Worm (Caenorhabditis elegans) whole organism, late embryonic: Measurements from ENCODE around the gene npr-32.
A peak's percentile ranks its signal among the peaks of the same experiment; 100 is the strongest.

Experiments
- C08G9.2 ChIP-seq: sonication (generic microtip); optimal IDR thresholded peaks from 2 replicates; lab custom pipeline; 2016; ENCODE audit warnings: mild to moderate bottlenecking, missing genetic modification characterization, moderate library complexity, missing compliant biosample characterization
- C38D4.7 ChIP-seq: fragments of 200-800 bp; sonication (Bioruptor generic); optimal IDR thresholded peaks from 2 replicates; lab custom pipeline; 2018; ENCODE audit warnings: mild to moderate bottlenecking, missing genetic modification characterization, moderate library complexity, missing compliant biosample characterization
- F13H6.1 ChIP-seq: sonication (generic microtip); optimal IDR thresholded peaks from 2 replicates; lab custom pipeline; 2016; ENCODE audit warnings: missing genetic modification characterization, missing compliant biosample characterization
- K09A11.1 ChIP-seq: sonication (generic microtip); optimal IDR thresholded peaks from 2 replicates; lab custom pipeline; 2017; ENCODE audit warnings: antibody characterized with exemption, mild to moderate bottlenecking, missing genetic modification characterization, missing compliant biosample characterization; ENCODE audit not compliant: insufficient read depth
- T23F11.4 ChIP-seq: fragments of 200-800 bp; sonication (Bioruptor generic); optimal IDR thresholded peaks from 2 replicates; lab custom pipeline; 2018; ENCODE audit warnings: mild to moderate bottlenecking, missing genetic modification characterization, missing compliant biosample characterization
- Y22D7AL.16 ChIP-seq: sonication (generic microtip); optimal IDR thresholded peaks from 2 replicates; lab custom pipeline; 2016; ENCODE audit warnings: missing genetic modification characterization, missing compliant biosample characterization
- ama-1 ChIP-seq: fragments of 150-350 bp; optimal IDR thresholded peaks from 2 replicates; lab custom pipeline; 2014
- ceh-14 ChIP-seq: sonication (generic microtip); optimal IDR thresholded peaks from 2 replicates; lab custom pipeline; 2016; ENCODE audit warnings: missing genotype, missing genetic modification characterization, missing compliant biosample characterization
- ceh-18 ChIP-seq: sonication (generic microtip); optimal IDR thresholded peaks from 2 replicates; lab custom pipeline; 2016; ENCODE audit warnings: missing genetic modification characterization, missing compliant biosample characterization
- ceh-22 ChIP-seq: sonication (generic microtip); optimal IDR thresholded peaks from 2 replicates; lab custom pipeline; 2017; ENCODE audit warnings: missing biosample characterization, missing genetic modification characterization
- ceh-24 ChIP-seq: sonication (generic microtip); optimal IDR thresholded peaks from 2 replicates; lab custom pipeline; 2016; ENCODE audit warnings: mild to moderate bottlenecking, missing genetic modification characterization, missing compliant biosample characterization
- ceh-30 ChIP-seq: fragments of 150-350 bp; optimal IDR thresholded peaks from 2 replicates; lab custom pipeline; 2014; ENCODE audit warnings: missing biosample characterization, missing genetic modification characterization
- ceh-31 ChIP-seq: sonication (generic microtip); optimal IDR thresholded peaks from 2 replicates; lab custom pipeline; 2016; ENCODE audit warnings: missing genetic modification characterization, missing compliant biosample characterization
- ceh-34 ChIP-seq: sonication (generic microtip); optimal IDR thresholded peaks from 2 replicates; lab custom pipeline; 2016; ENCODE audit warnings: mild to moderate bottlenecking, missing genetic modification characterization, missing compliant biosample characterization
- ceh-45 ChIP-seq: fragments of 200-800 bp; sonication (Bioruptor generic); IDR thresholded peaks from 2 replicates; pipeline ENCODE4 v1.3.6; 2022; ENCODE audit warnings: missing genetic modification reagents, missing genetic modification characterization, missing compliant biosample characterization
- ceh-6 ChIP-seq: fragments of 200-800 bp; sonication (Bioruptor generic); optimal IDR thresholded peaks from 2 replicates; lab custom pipeline; 2018; ENCODE audit warnings: mild to moderate bottlenecking, missing genetic modification characterization, missing compliant biosample characterization
- ceh-9 ChIP-seq: sonication (generic microtip); optimal IDR thresholded peaks from 2 replicates; lab custom pipeline; 2016; ENCODE audit warnings: mild to moderate bottlenecking, missing genetic modification characterization, inconsistent platforms, missing compliant biosample characterization
- dmd-4 ChIP-seq: sonication (generic microtip); optimal IDR thresholded peaks from 2 replicates; lab custom pipeline; 2016; ENCODE audit warnings: borderline replicate concordance, missing genetic modification characterization, missing compliant biosample characterization
- dve-1 ChIP-seq: sonication (generic microtip); optimal IDR thresholded peaks from 2 replicates; lab custom pipeline; 2017; ENCODE audit warnings: antibody characterized with exemption, mild to moderate bottlenecking, missing genetic modification characterization, missing compliant biosample characterization
- elt-2 ChIP-seq: sonication (generic microtip); optimal IDR thresholded peaks from 2 replicates; lab custom pipeline; 2016; ENCODE audit warnings: missing genetic modification reagents, missing genetic modification characterization, missing compliant biosample characterization
- elt-4 ChIP-seq: sonication (generic microtip); optimal IDR thresholded peaks from 2 replicates; lab custom pipeline; 2016; ENCODE audit warnings: missing genetic modification characterization, missing compliant biosample characterization
- ets-4 ChIP-seq: sonication (generic microtip); optimal IDR thresholded peaks from 2 replicates; lab custom pipeline; 2016; ENCODE audit warnings: missing genetic modification characterization, missing compliant biosample characterization
- fax-1 ChIP-seq: sonication (generic microtip); optimal IDR thresholded peaks from 2 replicates; lab custom pipeline; 2016; ENCODE audit warnings: missing genotype, missing genetic modification characterization, missing compliant biosample characterization
- fkh-10 ChIP-seq: fragments of 150-350 bp; optimal IDR thresholded peaks from 2 replicates; lab custom pipeline; 2014; ENCODE audit warnings: missing biosample characterization, missing genetic modification reagents, missing genetic modification characterization
- fkh-6 ChIP-seq: sonication (generic microtip); optimal IDR thresholded peaks from 2 replicates; lab custom pipeline; 2016; ENCODE audit warnings: missing genetic modification characterization, missing compliant biosample characterization
- hlh-15 ChIP-seq: sonication (generic microtip); optimal IDR thresholded peaks from 2 replicates; lab custom pipeline; 2016; ENCODE audit warnings: missing genetic modification characterization, missing compliant biosample characterization
- hlh-30 ChIP-seq: sonication (generic microtip); optimal IDR thresholded peaks from 2 replicates; lab custom pipeline; 2017; ENCODE audit warnings: antibody characterized with exemption, missing genetic modification characterization, missing compliant biosample characterization; ENCODE audit not compliant: insufficient read depth
- hlh-8 ChIP-seq: sonication (generic microtip); optimal IDR thresholded peaks from 2 replicates; lab custom pipeline; 2016; ENCODE audit warnings: missing genotype, missing genetic modification characterization, missing compliant biosample characterization
- lim-6 ChIP-seq: sonication (generic microtip); optimal IDR thresholded peaks from 2 replicates; lab custom pipeline; 2016; ENCODE audit warnings: missing genetic modification characterization, missing compliant biosample characterization
- lin-11 ChIP-seq: fragments of 200-800 bp; sonication (Bioruptor generic); optimal IDR thresholded peaks from 2 replicates; lab custom pipeline; 2018; ENCODE audit warnings: mild to moderate bottlenecking, missing genetic modification characterization, missing compliant biosample characterization
- madf-2 ChIP-seq: sonication (generic microtip); optimal IDR thresholded peaks from 2 replicates; lab custom pipeline; 2017; ENCODE audit warnings: missing genetic modification characterization, missing compliant biosample characterization
- nhr-232 ChIP-seq: sonication (generic microtip); optimal IDR thresholded peaks from 2 replicates; lab custom pipeline; 2016; ENCODE audit warnings: missing genetic modification characterization, missing compliant biosample characterization
- pat-9 ChIP-seq: fragments of 200-800 bp; sonication (Bioruptor generic); optimal IDR thresholded peaks from 2 replicates; lab custom pipeline; 2018; ENCODE audit warnings: mild to moderate bottlenecking, missing genetic modification characterization, moderate library complexity, missing compliant biosample characterization
- pax-1 ChIP-seq: fragments of 150-350 bp; optimal IDR thresholded peaks from 2 replicates; lab custom pipeline; 2014; ENCODE audit warnings: missing biosample characterization, missing genetic modification characterization
- pha-2 ChIP-seq: sonication (generic microtip); optimal IDR thresholded peaks from 2 replicates; lab custom pipeline; 2017; ENCODE audit warnings: mild to moderate bottlenecking, missing genetic modification characterization, missing compliant biosample characterization
- pha-4 ChIP-seq: fragments of 150-350 bp; optimal IDR thresholded peaks from 2 replicates; lab custom pipeline; 2018; ENCODE audit warnings: missing biosample characterization, missing genetic modification reagents, missing genetic modification characterization
- pqm-1 ChIP-seq: sonication (generic microtip); optimal IDR thresholded peaks from 2 replicates; lab custom pipeline; 2016; ENCODE audit warnings: missing genetic modification characterization, missing compliant biosample characterization
- ref-2 ChIP-seq: sonication (generic microtip); optimal IDR thresholded peaks from 2 replicates; lab custom pipeline; 2016; ENCODE audit warnings: missing genetic modification characterization, missing compliant biosample characterization
- rnt-1 ChIP-seq: sonication (generic microtip); optimal IDR thresholded peaks from 2 replicates; lab custom pipeline; 2016; ENCODE audit warnings: missing genetic modification characterization, missing compliant biosample characterization
- sdc-2 ChIP-seq: sonication (generic microtip); optimal IDR thresholded peaks from 2 replicates; lab custom pipeline; 2016; ENCODE audit warnings: missing genotype, missing genetic modification characterization, missing compliant biosample characterization
- sox-2 ChIP-seq: fragments of 200-800 bp; sonication (Bioruptor generic); IDR thresholded peaks from 2 replicates; pipeline ENCODE4 v1.3.6; 2022; ENCODE audit warnings: missing genetic modification reagents, missing genetic modification characterization, missing compliant biosample characterization
- syd-9 ChIP-seq: sonication (generic microtip); optimal IDR thresholded peaks from 2 replicates; lab custom pipeline; 2016; ENCODE audit warnings: mild to moderate bottlenecking, missing genetic modification characterization, moderate library complexity, missing compliant biosample characterization
- ttx-3 ChIP-seq: sonication (generic microtip); optimal IDR thresholded peaks from 2 replicates; lab custom pipeline; 2016; ENCODE audit warnings: missing genetic modification reagents, missing genetic modification characterization, missing compliant biosample characterization
- unc-3 ChIP-seq, 2 experiments: fragments of 200-800 bp in 1 of 2; sonication (Bioruptor generic) in 1 of 2; sonication (generic microtip) in 1 of 2; conservative IDR thresholded peaks in 1 of 2; optimal IDR thresholded peaks in 1 of 2; 2 replicates each; pipeline versions ENCODE4 v1.3.6 to Lab custom; 2016 to 2022; ENCODE audit warnings: missing compliant biosample characterization in 2 of 2, missing genetic modification characterization in 2 of 2, missing genetic modification reagents in 1 of 2
- unc-42 ChIP-seq: sonication (generic microtip); optimal IDR thresholded peaks from 2 replicates; lab custom pipeline; 2016; ENCODE audit warnings: missing genotype, missing genetic modification characterization, missing compliant biosample characterization
- unc-55 ChIP-seq: sonication (generic microtip); optimal IDR thresholded peaks from 2 replicates; lab custom pipeline; 2017; ENCODE audit warnings: missing biosample characterization, missing genetic modification reagents, missing genetic modification characterization
- unc-86 ChIP-seq: sonication (generic microtip); optimal IDR thresholded peaks from 2 replicates; lab custom pipeline; 2016; ENCODE audit warnings: missing genetic modification characterization, missing compliant biosample characterization
- zip-5 ChIP-seq: sonication (generic microtip); optimal IDR thresholded peaks from 2 replicates; lab custom pipeline; 2016; ENCODE audit warnings: missing genetic modification characterization, missing compliant biosample characterization

The npr-32 gene

DNA sequence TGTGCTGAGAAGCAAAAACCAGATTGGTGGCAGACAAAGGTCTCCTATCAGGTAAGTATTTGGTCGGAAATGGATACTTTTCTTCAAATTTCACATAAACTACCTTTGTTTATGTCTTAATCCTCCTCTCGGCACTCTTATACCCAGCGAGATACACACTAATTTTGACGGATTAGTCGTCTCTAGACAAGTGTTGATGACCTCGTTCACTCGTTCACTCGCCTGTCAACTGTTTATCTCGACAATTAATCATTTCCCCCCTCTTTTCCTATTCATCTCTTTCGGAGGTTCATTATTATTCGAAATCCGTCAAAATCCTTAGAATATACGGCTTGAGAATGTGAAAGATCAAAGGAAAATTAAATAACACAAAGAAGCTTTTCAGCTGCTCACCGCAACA lies 38.8 kb upstream of the npr-32 start:
- TF ChIP-seq sox-2 (GFP tag; lab: Robert Waterston, UW), result no peak
- TF ChIP-seq unc-55, result peak; percentile 98

DNA sequence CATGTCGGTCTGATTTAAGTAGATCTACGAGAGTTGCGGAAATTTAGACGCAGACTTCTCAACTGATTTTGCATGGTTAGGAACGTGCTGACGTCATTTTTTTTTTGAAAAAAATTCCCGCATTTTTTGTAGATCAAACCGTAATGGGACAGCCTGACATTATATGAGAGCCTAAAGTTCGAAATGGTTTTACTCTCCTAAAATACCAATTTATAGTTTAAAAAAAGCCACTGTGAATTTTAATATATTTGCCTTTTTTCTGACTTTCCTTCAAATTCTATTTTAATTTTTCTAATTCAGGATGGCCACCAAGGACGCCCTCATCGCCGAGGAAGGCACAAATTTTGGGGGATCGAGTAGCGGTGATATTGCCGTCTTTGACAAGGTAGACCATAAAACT lies 38.2 kb upstream of the npr-32 start, which contains the start of gene atgp-1:
Gene atgp-1 (plus strand): TSS at position 301 of the 400 bp plus-strand sequence.
- TF ChIP-seq ttx-3 (tag; lab: Kevin White, UChicago), result no peak
- TF ChIP-seq fkh-10, result no peak
- TF ChIP-seq unc-3 (GFP tag; conservative IDR thresholded peaks at IDR 0.05; lab: Robert Waterston, UW), result no peak
- no peak for TF ChIP-seq unc-3 (tag; optimal IDR thresholded peaks at IDR 0.05; lab: Kevin White, UChicago)
- no peak for TF ChIP-seq zip-5
- TF ChIP-seq pax-1, result no peak
- TF ChIP-seq lim-6 (tag; lab: Kevin White, UChicago), result no peak
- TF ChIP-seq pha-4 (tag; lab: Kevin White, UChicago), result no peak
- no peak for TF ChIP-seq ceh-45 (GFP tag; lab: Robert Waterston, UW)
- TF ChIP-seq dmd-4 (tag; lab: Kevin White, UChicago), result no peak
- no peak for TF ChIP-seq fax-1 (tag; lab: Kevin White, UChicago)
- no peak for TF ChIP-seq ceh-30 (tag; lab: Kevin White, UChicago)
- TF ChIP-seq pqm-1 (tag; lab: Kevin White, UChicago), result no peak
- no peak for TF ChIP-seq ceh-22 (tag; lab: Kevin White, UChicago)

DNA sequence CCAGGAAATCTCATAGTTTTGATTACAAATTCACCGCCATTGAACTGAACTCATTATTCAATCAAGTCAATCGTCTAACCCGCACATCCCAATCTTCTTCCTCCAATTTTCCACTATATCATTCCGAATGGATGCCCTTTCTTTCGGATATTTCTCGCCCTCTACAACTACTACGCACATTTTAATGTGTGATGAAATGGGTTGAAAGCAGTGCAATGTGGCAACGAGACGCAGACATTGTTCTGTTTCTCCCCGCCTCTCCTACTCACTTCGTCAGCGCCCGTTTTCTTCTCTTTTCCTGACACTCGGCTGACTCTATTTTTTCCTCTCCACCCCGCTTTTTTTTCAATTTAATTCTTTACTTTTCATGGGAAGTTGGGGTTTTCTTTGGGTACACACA lies 37.8 kb upstream of the npr-32 start:
- TF ChIP-seq hlh-30 (tag; lab: Kevin White, UChicago), result no peak
- TF ChIP-seq lin-11 (tag; lab: Kevin White, UChicago), result no peak
- TF ChIP-seq C08G9.2 (tag; lab: Kevin White, UChicago), result no peak
- TF ChIP-seq sdc-2, result no peak
- TF ChIP-seq K09A11.1 (tag; lab: Kevin White, UChicago), result peak; percentile 5
- no peak for TF ChIP-seq T23F11.4 (GFP tag; lab: Kevin White, UChicago)
- no peak for TF ChIP-seq ceh-6 (GFP tag; lab: Kevin White, UChicago)
- TF ChIP-seq unc-55, result peak; percentile 84
- no peak for TF ChIP-seq hlh-8 (tag; lab: Kevin White, UChicago)
- TF ChIP-seq ceh-9 (tag; lab: Kevin White, UChicago), result no peak
- TF ChIP-seq elt-2 (tag; lab: Kevin White, UChicago), result no peak
- TF ChIP-seq ceh-31 (tag; lab: Kevin White, UChicago), result peak; percentile 53
- TF ChIP-seq rnt-1 (tag; lab: Kevin White, UChicago), result peak; percentile 65
- no peak for TF ChIP-seq dve-1 (tag; lab: Kevin White, UChicago)
- TF ChIP-seq F13H6.1 (tag; lab: Kevin White, UChicago), result peak; percentile 31
- TF ChIP-seq unc-42, result peak; percentile 93
- TF ChIP-seq ceh-30 (tag; lab: Kevin White, UChicago), result no peak
- no peak for TF ChIP-seq Y22D7AL.16 (tag; lab: Kevin White, UChicago)
- no peak for TF ChIP-seq dmd-4 (tag; lab: Kevin White, UChicago)
- no peak for TF ChIP-seq nhr-232 (tag; lab: Kevin White, UChicago)
- no peak for TF ChIP-seq ttx-3 (tag; lab: Kevin White, UChicago)
- TF ChIP-seq fkh-6 (tag; lab: Kevin White, UChicago), result peak; percentile 74
- no peak for TF ChIP-seq ref-2
- no peak for TF ChIP-seq ama-1 (lab: Kevin White, UChicago)
- no peak for TF ChIP-seq hlh-15 (tag; lab: Kevin White, UChicago)
- TF ChIP-seq madf-2 (tag; lab: Kevin White, UChicago), result no peak
- TF ChIP-seq elt-4, result no peak
- TF ChIP-seq unc-86 (tag; lab: Kevin White, UChicago), result no peak
- TF ChIP-seq syd-9 (tag; lab: Kevin White, UChicago), result peak; percentile 36
- TF ChIP-seq pha-2 (tag; lab: Kevin White, UChicago), result no peak
- TF ChIP-seq pax-1, result no peak
- TF ChIP-seq zip-5, result no peak
- TF ChIP-seq ceh-34 (tag; lab: Kevin White, UChicago), result no peak
- TF ChIP-seq C38D4.7 (GFP tag; lab: Kevin White, UChicago), result no peak
- no peak for TF ChIP-seq ceh-45 (GFP tag; lab: Robert Waterston, UW)
- peak; percentile 48 for TF ChIP-seq ceh-14 (tag; lab: Kevin White, UChicago)
- TF ChIP-seq ceh-18, result peak; percentile 44
- no peak for TF ChIP-seq ceh-22 (tag; lab: Kevin White, UChicago)
- TF ChIP-seq pat-9 (tag; lab: Kevin White, UChicago), result no peak
- no peak for TF ChIP-seq ets-4
- no peak for TF ChIP-seq ceh-24 (tag; lab: Kevin White, UChicago)
